Worm (Caenorhabditis elegans) whole organism, L1 larva: ENCODE data around the gene sdz-32.

Source experiments
- ama-1 ChIP-seq: fragments of 150-350 bp; optimal IDR thresholded peaks from 2 replicates; lab custom pipeline; 2014
- ceh-8 ChIP-seq: fragments of 200-800 bp; sonication (Bioruptor generic); optimal IDR thresholded peaks from 2 replicates; lab custom pipeline; 2018; ENCODE audit warnings: mild to moderate bottlenecking, missing genetic modification characterization, moderate library complexity, missing compliant biosample characterization
- ceh-88 ChIP-seq: fragments of 200-800 bp; sonication (Bioruptor generic); IDR thresholded peaks from 2 replicates; pipeline ENCODE4 v1.3.6; 2022; ENCODE audit warnings: missing genetic modification characterization, missing compliant biosample characterization
- efl-1 ChIP-seq, 4 experiments: fragments of 150-350 bp; optimal IDR thresholded peaks in 3 of 4; peaks in 1 of 4; 1 replicate in 1 of 4; 2 replicates in 3 of 4; lab custom pipeline; 2014; ENCODE audit warnings: missing biosample characterization in 2 of 4, missing genetic modification characterization in 2 of 4, missing genetic modification reagents in 2 of 4
- egl-27 ChIP-seq, 2 experiments: fragments of 150-350 bp in 1 of 2; sonication (generic microtip); optimal IDR thresholded peaks; 3 replicates each; lab custom pipeline; 2017 to 2018; ENCODE audit warnings: missing biosample characterization in 2 of 2, missing genetic modification characterization in 2 of 2, missing genetic modification reagents in 2 of 2
- fkh-10 ChIP-seq: sonication (generic microtip); optimal IDR thresholded peaks from 2 replicates; lab custom pipeline; 2017; ENCODE audit warnings: missing biosample characterization, missing genetic modification reagents, missing genetic modification characterization
- fkh-4 ChIP-seq: sonication (generic microtip); optimal IDR thresholded peaks from 2 replicates; lab custom pipeline; 2016; ENCODE audit warnings: missing compliant biosample characterization, missing genetic modification characterization, borderline replicate concordance
- lin-14 ChIP-seq: fragments of 200-800 bp; sonication (Bioruptor generic); optimal IDR thresholded peaks from 2 replicates; lab custom pipeline; 2018; ENCODE audit warnings: mild to moderate bottlenecking, missing genetic modification characterization, moderate library complexity, missing compliant biosample characterization
- nhr-76 ChIP-seq: sonication (generic microtip); optimal IDR thresholded peaks from 2 replicates; lab custom pipeline; 2017; ENCODE audit warnings: missing biosample characterization, missing genetic modification characterization
- zag-1 ChIP-seq: fragments of 150-350 bp; optimal IDR thresholded peaks from 2 replicates; lab custom pipeline; 2014; ENCODE audit warnings: missing biosample characterization, missing genetic modification characterization

DNA sequence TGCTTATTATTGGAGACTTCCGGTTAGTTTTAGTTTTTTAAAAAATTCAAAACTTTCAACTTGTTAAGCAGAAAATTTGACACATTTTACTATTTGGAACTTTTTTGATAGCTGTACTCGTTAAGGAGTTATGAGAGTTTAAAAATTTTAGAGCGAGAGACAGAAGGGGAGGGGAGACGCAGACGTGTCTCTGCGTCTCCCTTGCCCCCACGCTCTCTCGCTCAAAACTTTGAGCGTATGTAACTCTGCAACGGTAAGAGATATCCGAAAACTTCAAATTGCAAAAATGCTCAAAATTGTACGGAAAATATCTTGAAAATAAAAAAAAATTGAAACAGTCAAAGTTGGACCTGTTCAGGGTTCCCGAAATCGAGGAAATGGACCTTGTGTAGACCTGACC, 42.3 kb downstream of the sdz-32 start:
- TF ChIP-seq egl-27 (tag; optimal IDR thresholded peaks at IDR 0.05; lab: Kevin White, UChicago) (no peak), lin-14 (GFP tag; lab: Kevin White, UChicago) (no peak), ama-1 (lab: Kevin White, UChicago) (no peak), ceh-8 (GFP tag; lab: Kevin White, UChicago) (no peak), fkh-10 (no peak), ceh-88 (GFP tag; lab: Robert Waterston, UW) (no peak), fkh-4 (tag; lab: Kevin White, UChicago) (no peak), nhr-76 (tag; lab: Kevin White, UChicago) (no peak), zag-1 (tag; lab: Kevin White, UChicago) (no peak), efl-1 (optimal IDR thresholded peaks at IDR 0.05; lab: Kevin White, UChicago) (no peak), efl-1 (GFP tag; optimal IDR thresholded peaks at IDR 0.05 in 1 of 2; lab: Kevin White, UChicago) (no peak)
